Fruit fly (Drosophila melanogaster) whole organism, embryonic: ENCODE results near the gene bun.

ENCODE experiments used
- BEAF-32 ChIP-seq: fragments of 200-800 bp; sonication (Bioruptor generic); optimal IDR thresholded peaks from 3 replicates; lab custom pipeline; 2017; ENCODE audit warnings: missing biosample characterization, missing genetic modification characterization, mild to moderate bottlenecking, moderate library complexity, missing genetic modification reagents
- Bdp1 ChIP-seq: fragments of 200-800 bp; sonication (Bioruptor generic); optimal IDR thresholded peaks from 3 replicates; lab custom pipeline; 2016; ENCODE audit warnings: missing biosample characterization, missing genetic modification characterization
- CG12299 ChIP-seq: fragments of 200-800 bp; sonication (Bioruptor generic); optimal IDR thresholded peaks from 2 replicates; lab custom pipeline; 2018; ENCODE audit warnings: missing biosample characterization, mild to moderate bottlenecking, missing genetic modification characterization
- CG13424 ChIP-seq: fragments of 200-800 bp; sonication (Bioruptor generic); optimal IDR thresholded peaks from 2 replicates; lab custom pipeline; 2019; ENCODE audit warnings: missing biosample characterization, mild to moderate bottlenecking, missing genetic modification characterization, moderate library complexity
- CG14710 ChIP-seq: fragments of 200-800 bp; sonication (Bioruptor generic); optimal IDR thresholded peaks from 3 replicates; lab custom pipeline; 2019; ENCODE audit warnings: missing biosample characterization, mild to moderate bottlenecking, missing genetic modification characterization, moderate library complexity
- CG14965 ChIP-seq: fragments of 200-800 bp; sonication (Bioruptor generic); optimal IDR thresholded peaks from 2 replicates; lab custom pipeline; 2016; ENCODE audit warnings: missing biosample characterization, missing genetic modification characterization, borderline replicate concordance
- CG1602 ChIP-seq: fragments of 200-800 bp; sonication (Bioruptor generic); optimal IDR thresholded peaks from 3 replicates; lab custom pipeline; 2016; ENCODE audit warnings: missing biosample characterization, missing genetic modification characterization
- CG16813 ChIP-seq: fragments of 200-800 bp; sonication (Bioruptor generic); IDR thresholded peaks from 3 replicates; pipeline ENCODE4 v1.3.6; 2022; ENCODE audit warnings: missing biosample characterization, missing genetic modification characterization; ENCODE audit not compliant: partially characterized antibody
- CG16863 ChIP-seq: fragments of 200-800 bp; sonication (Bioruptor generic); optimal IDR thresholded peaks from 3 replicates; lab custom pipeline; 2016; ENCODE audit warnings: missing biosample characterization, missing genetic modification characterization
- CG17359 ChIP-seq: fragments of 200-800 bp; sonication (Bioruptor generic); optimal IDR thresholded peaks from 3 replicates; lab custom pipeline; 2018; ENCODE audit warnings: missing biosample characterization, mild to moderate bottlenecking, missing genetic modification characterization, moderate library complexity
- CG17912 ChIP-seq: fragments of 200-800 bp; sonication (Bioruptor generic); optimal IDR thresholded peaks from 2 replicates; lab custom pipeline; 2018; ENCODE audit warnings: missing biosample characterization, mild to moderate bottlenecking, missing genetic modification characterization
- CG1832 ChIP-seq: fragments of 200-800 bp; sonication (Bioruptor generic); optimal IDR thresholded peaks from 2 replicates; lab custom pipeline; 2017; ENCODE audit warnings: missing biosample characterization, mild to moderate bottlenecking, missing genetic modification characterization, inconsistent platforms
- CG3726 ChIP-seq: fragments of 200-800 bp; sonication (Bioruptor generic); IDR thresholded peaks from 3 replicates; pipeline ENCODE4, ENCODE4 v1.3.6; 2022; ENCODE audit warnings: missing biosample characterization, missing genetic modification characterization
- CG4328 ChIP-seq: fragments of 200-800 bp; sonication (Bioruptor generic); optimal IDR thresholded peaks from 3 replicates; lab custom pipeline; 2017; ENCODE audit warnings: missing biosample characterization, missing genetic modification reagents, missing genetic modification characterization
- CG4617 ChIP-seq: fragments of 200-800 bp; sonication (Bioruptor generic); optimal IDR thresholded peaks from 3 replicates; lab custom pipeline; 2016; ENCODE audit warnings: missing biosample characterization, missing genetic modification characterization, borderline replicate concordance
- CG7372 ChIP-seq: fragments of 200-800 bp; sonication (Bioruptor generic); IDR thresholded peaks from 2 replicates; pipeline ENCODE4 v1.3.6; 2022; ENCODE audit warnings: missing biosample characterization, missing genetic modification characterization
- CG7556 ChIP-seq: fragments of 200-800 bp; sonication (Bioruptor generic); optimal IDR thresholded peaks from 2 replicates; lab custom pipeline; 2017; ENCODE audit warnings: missing biosample characterization, mild to moderate bottlenecking, missing genetic modification characterization
- CG8359 ChIP-seq: fragments of 200-800 bp; sonication (Bioruptor generic); optimal IDR thresholded peaks from 2 replicates; lab custom pipeline; 2017; ENCODE audit warnings: missing biosample characterization, mild to moderate bottlenecking, missing genetic modification characterization, borderline replicate concordance
- CG8478 ChIP-seq: fragments of >200 bp; optimal IDR thresholded peaks from 2 replicates; lab custom pipeline; 2018
- CG9609 ChIP-seq: fragments of 200-800 bp; sonication (Bioruptor generic); optimal IDR thresholded peaks from 3 replicates; lab custom pipeline; 2016; ENCODE audit warnings: missing biosample characterization, missing genetic modification characterization
- Doc2 ChIP-seq: fragments of 200-800 bp; sonication (Bioruptor generic); IDR thresholded peaks from 2 replicates; pipeline ENCODE4 v1.3.6; 2022; ENCODE audit warnings: missing biosample characterization, missing genetic modification characterization
- Hr78 ChIP-seq, 2 experiments: fragments of 200-800 bp in 1 of 2; fragments of >200 bp in 1 of 2; sonication (Bioruptor generic) in 1 of 2; optimal IDR thresholded peaks; 2 replicates each; lab custom pipeline; 2017 to 2019; ENCODE audit warnings: missing biosample characterization in 2 of 2, missing genetic modification characterization in 2 of 2, mild to moderate bottlenecking in 1 of 2, moderate library complexity in 1 of 2
- Lpt ChIP-seq: fragments of >200 bp; optimal IDR thresholded peaks from 2 replicates; lab custom pipeline; 2018; ENCODE audit warnings: missing biosample characterization, missing genetic modification characterization
- MBD-R2 ChIP-seq: fragments of 200-800 bp; sonication (Bioruptor generic); IDR thresholded peaks from 2 replicates; pipeline ENCODE4 v1.3.6; 2022; ENCODE audit warnings: missing biosample characterization, missing genetic modification characterization
- MTF-1 ChIP-seq: fragments of 200-800 bp; sonication (Bioruptor generic); optimal IDR thresholded peaks from 2 replicates; lab custom pipeline; 2018; ENCODE audit warnings: missing biosample characterization, mild to moderate bottlenecking, missing genetic modification characterization, borderline replicate concordance
- Meics ChIP-seq: fragments of 200-800 bp; sonication (Bioruptor generic); optimal IDR thresholded peaks from 2 replicates; lab custom pipeline; 2017; ENCODE audit warnings: missing biosample characterization, mild to moderate bottlenecking, missing genetic modification characterization
- Mrtf ChIP-seq: fragments of 200-800 bp; sonication (Bioruptor generic); IDR thresholded peaks from 3 replicates; pipeline ENCODE4 v1.3.6; 2022; ENCODE audit warnings: missing biosample characterization, missing genetic modification characterization
- Nf-YC ChIP-seq: fragments of 200-800 bp; optimal IDR thresholded peaks from 3 replicates; lab custom pipeline; 2019; ENCODE audit warnings: missing biosample characterization, mild to moderate bottlenecking, missing genetic modification characterization, moderate library complexity
- PHDP ChIP-seq: fragments of 200-800 bp; sonication (Bioruptor generic); optimal IDR thresholded peaks from 3 replicates; lab custom pipeline; 2018; ENCODE audit warnings: missing biosample characterization, mild to moderate bottlenecking, missing genetic modification characterization, moderate library complexity
- ac ChIP-seq: fragments of 200-800 bp; sonication (Bioruptor generic); optimal IDR thresholded peaks from 3 replicates; lab custom pipeline; 2017; ENCODE audit warnings: missing biosample characterization, mild to moderate bottlenecking, missing genetic modification characterization
- ap ChIP-seq: fragments of 200-800 bp; sonication (Bioruptor generic); IDR thresholded peaks from 2 replicates; pipeline ENCODE4 v1.3.6; 2022; ENCODE audit warnings: missing biosample characterization, missing genetic modification characterization
- ash1 ChIP-seq: fragments of 200-800 bp; sonication (Bioruptor generic); optimal IDR thresholded peaks from 2 replicates; lab custom pipeline; 2018; ENCODE audit warnings: missing biosample characterization, mild to moderate bottlenecking, missing genetic modification characterization
- ato ChIP-seq: fragments of 200-800 bp; sonication (Bioruptor generic); IDR thresholded peaks from 2 replicates; pipeline ENCODE4 v1.3.6; 2022; ENCODE audit warnings: missing biosample characterization, missing genetic modification characterization; ENCODE audit not compliant: partially characterized antibody
- bbx ChIP-seq: fragments of 200-800 bp; sonication (Bioruptor generic); IDR thresholded peaks from 2 replicates; pipeline ENCODE4 v1.3.6; 2022; ENCODE audit warnings: missing biosample characterization, missing genetic modification characterization; ENCODE audit not compliant: partially characterized antibody
- crc ChIP-seq: fragments of 200-800 bp; sonication (Bioruptor generic); optimal IDR thresholded peaks from 2 replicates; lab custom pipeline; 2016; ENCODE audit warnings: missing biosample characterization, missing genetic modification characterization
- emc ChIP-seq: fragments of 200-800 bp; sonication (Bioruptor generic); optimal IDR thresholded peaks from 2 replicates; lab custom pipeline; 2016; ENCODE audit warnings: missing biosample characterization, missing genetic modification characterization
- eyg ChIP-seq: fragments of 200-800 bp; sonication (Bioruptor generic); optimal IDR thresholded peaks from 3 replicates; lab custom pipeline; 2016; ENCODE audit warnings: missing biosample characterization, missing genetic modification characterization
- her ChIP-seq: fragments of 200-800 bp; sonication (Bioruptor generic); optimal IDR thresholded peaks from 2 replicates; lab custom pipeline; 2016; ENCODE audit warnings: missing biosample characterization, missing genetic modification characterization
- klu ChIP-seq: fragments of 200-800 bp; sonication (Bioruptor generic); IDR thresholded peaks from 2 replicates; pipeline ENCODE4 v1.3.6; 2022; ENCODE audit warnings: missing biosample characterization, missing genetic modification characterization
- oc ChIP-seq: fragments of 200-800 bp; sonication (Bioruptor generic); optimal IDR thresholded peaks from 2 replicates; lab custom pipeline; 2018; ENCODE audit warnings: missing biosample characterization, mild to moderate bottlenecking, missing genetic modification characterization, moderate library complexity
- pnt ChIP-seq: fragments of 200-800 bp; sonication (Bioruptor generic); optimal IDR thresholded peaks from 3 replicates; lab custom pipeline; 2016; ENCODE audit warnings: missing biosample characterization, missing genetic modification characterization
- salm ChIP-seq: fragments of 200-800 bp; sonication (Bioruptor generic); optimal IDR thresholded peaks from 2 replicates; lab custom pipeline; 2018; ENCODE audit warnings: missing biosample characterization, mild to moderate bottlenecking, missing genetic modification characterization
- sisA ChIP-seq: fragments of 200-800 bp; sonication (Bioruptor generic); IDR thresholded peaks from 2 replicates; pipeline ENCODE4 v1.3.6; 2022; ENCODE audit warnings: missing biosample characterization, missing genetic modification characterization
- so ChIP-seq: fragments of 200-800 bp; sonication (Bioruptor generic); IDR thresholded peaks from 3 replicates; pipeline ENCODE4 v1.3.6; 2022; ENCODE audit warnings: missing biosample characterization, missing genetic modification characterization
- stc ChIP-seq: fragments of 200-800 bp; sonication (Bioruptor generic); IDR thresholded peaks from 2 replicates; pipeline ENCODE4 v1.3.6; 2022; ENCODE audit warnings: missing biosample characterization, missing genetic modification characterization
- ttk ChIP-seq: fragments of 200-800 bp; sonication (Bioruptor generic); IDR thresholded peaks from 2 replicates; pipeline ENCODE4 v2.1.2; 2022; ENCODE audit warnings: missing biosample characterization, missing genetic modification characterization
- wdn ChIP-seq: fragments of 200-800 bp; sonication (Bioruptor generic); IDR thresholded peaks from 2 replicates; pipeline ENCODE4 v1.3.6; 2022; ENCODE audit warnings: missing biosample characterization, missing genetic modification characterization
- z ChIP-seq: fragments of 200-800 bp; sonication (Bioruptor generic); IDR thresholded peaks from 3 replicates; pipeline ENCODE4 v1.3.6; 2022; ENCODE audit warnings: missing biosample characterization, missing genetic modification characterization

bun gene

DNA sequence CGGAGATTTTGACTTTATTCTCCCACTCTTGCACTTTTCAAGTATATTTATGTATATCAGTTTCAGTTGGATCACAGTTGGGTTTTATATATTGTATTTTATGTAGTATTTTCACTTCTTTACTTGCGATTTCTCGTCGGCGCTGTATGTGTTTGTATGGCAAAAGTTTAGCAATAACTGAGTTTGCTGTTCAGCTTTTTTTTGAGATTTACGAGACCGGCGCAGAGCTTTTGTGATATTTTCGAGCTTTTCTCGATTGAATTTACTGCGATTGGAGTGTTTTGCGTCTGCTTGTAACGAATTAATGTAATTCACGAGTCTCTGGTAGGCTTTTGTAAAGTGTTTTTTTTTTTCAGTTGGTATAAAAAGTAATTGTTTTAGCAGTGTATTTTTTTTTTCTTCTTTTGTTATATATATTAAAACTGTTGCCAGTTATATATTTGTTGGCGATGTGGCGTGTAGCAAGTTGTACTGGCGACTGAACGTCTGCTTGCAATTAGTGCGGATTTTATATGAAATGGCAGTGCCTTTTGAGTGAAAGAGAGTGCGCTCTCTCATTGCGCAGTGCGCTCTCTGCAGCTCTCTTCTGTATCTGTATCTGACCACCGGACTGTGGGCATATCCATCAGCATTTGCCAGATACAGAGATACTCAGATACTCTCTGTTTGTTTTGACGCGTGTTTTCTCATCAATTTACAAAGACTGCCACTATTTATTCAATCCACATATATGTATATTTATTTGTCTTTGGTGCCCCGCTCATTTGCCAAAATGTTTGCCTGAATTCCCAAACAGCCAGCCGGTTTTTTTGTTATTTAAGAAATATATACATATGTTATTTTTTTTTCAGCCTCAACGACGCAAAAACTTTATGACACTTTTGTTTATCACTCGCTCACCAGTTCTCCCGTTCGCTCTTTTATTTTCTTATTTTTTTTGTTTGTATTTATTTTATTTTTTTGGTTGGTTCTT is 85.4 kb downstream of the bun start (continued):
- TF ChIP-seq emc (GFP tag; lab: Kevin White, UChicago) (no peak), CG8478 (lab: Kevin White, UChicago) (no peak), ac (GFP tag; lab: Kevin White, UChicago) (peak; percentile 72), pnt (peak; percentile 1), bbx (GFP tag; lab: Robert Waterston, UW) (peak; percentile 57; the same call in 1 of the 2 replicates), PHDP (tag; lab: Kevin White, UChicago) (peak; percentile 61), her (GFP tag; lab: Kevin White, UChicago) (peak; percentile 3), CG8359 (GFP tag; lab: Kevin White, UChicago) (peak; percentile 53), CG17359 (tag; lab: Kevin White, UChicago) (peak; percentile 57), ttk (GFP tag; lab: Robert Waterston, UW) (no peak), CG1832 (GFP tag; lab: Kevin White, UChicago) (no peak), ash1 (GFP tag; lab: Kevin White, UChicago) (peak; percentile 48), CG1602 (GFP tag; lab: Kevin White, UChicago) (no peak), so (GFP tag; lab: Robert Waterston, UW) (peak; percentile 82; the same call in 2 of the 3 replicates), stc (GFP tag; lab: Robert Waterston, UW) (peak; percentile 68; the same call in 1 of the 2 replicates), CG9609 (no peak), oc (tag; lab: Kevin White, UChicago) (peak; percentile 39), CG4617 (GFP tag; lab: Kevin White, UChicago) (no peak), Nf-YC (tag; lab: Kevin White, UChicago) (peak; percentile 66), ap (GFP tag; lab: Robert Waterston, UW) (no peak), CG7556 (GFP tag; lab: Kevin White, UChicago) (peak; percentile 61), Mrtf (GFP tag; lab: Robert Waterston, UW) (no peak), CG12299 (tag; lab: Kevin White, UChicago) (peak; percentile 72), eyg (peak; percentile 32), CG4328 (GFP tag; lab: Kevin White, UChicago) (peak; percentile 83), klu (GFP tag; lab: Robert Waterston, UW) (no peak), z (GFP tag; lab: Robert Waterston, UW) (peak; percentile 96), BEAF-32 (GFP tag; lab: Kevin White, UChicago) (no peak), sisA (GFP tag; lab: Robert Waterston, UW) (no peak), ato (GFP tag; lab: Robert Waterston, UW) (peak; percentile 39; the same call in 1 of the 2 replicates), CG14965 (GFP tag; lab: Kevin White, UChicago) (no peak), CG14710 (peak; percentile 44), Doc2 (GFP tag; lab: Robert Waterston, UW) (no peak), Hr78 (GFP tag; optimal IDR thresholded peaks at IDR 0.05; lab: Kevin White, UChicago) (no peak), Meics (GFP tag; lab: Kevin White, UChicago) (peak; percentile 83), MBD-R2 (GFP tag; lab: Robert Waterston, UW) (no peak), crc (GFP tag; lab: Kevin White, UChicago) (no peak), wdn (no peak), CG3726 (GFP tag; lab: Robert Waterston, UW) (no peak), CG7372 (no peak), Bdp1 (peak; percentile 14), CG17912 (GFP tag; lab: Kevin White, UChicago) (peak; percentile 82), salm (tag; lab: Kevin White, UChicago) (peak; percentile 60), CG16813 (GFP tag; lab: Robert Waterston, UW) (no peak; the same call in 2 of the 3 replicates), CG16863 (GFP tag; lab: Kevin White, UChicago) (peak; percentile 10), CG13424 (tag; lab: Kevin White, UChicago) (peak; percentile 41), Lpt (GFP tag; lab: Kevin White, UChicago) (no peak), MTF-1 (GFP tag; lab: Kevin White, UChicago) (peak; percentile 69)
